Worm (Caenorhabditis elegans): ENCODE data around the gene Y48E1B.17.

Gene Y48E1B.17

ce11 chrII:13491254-13491889 lies 49.5 kb downstream of the Y48E1B.17 start, which contains the start of gene alh-7:
TSS of gene alh-7 (minus strand) at chrII:13491786.
- TF ChIP-seq ceh-31 (tag; optimal IDR thresholded peaks at IDR 0.05) (no peak), hlh-8 (tag; optimal IDR thresholded peaks at IDR 0.05) (no peak)

- TF ChIP-seq sdc-2 (tag; optimal IDR thresholded peaks at IDR 0.05) (no peak), ceh-9 (tag; optimal IDR thresholded peaks at IDR 0.05) (no peak), tbx-7 (tag; optimal IDR thresholded peaks at IDR 0.05) (no peak), zip-5 (tag; optimal IDR thresholded peaks at IDR 0.05) (no peak), nhr-11 (tag; optimal IDR thresholded peaks at IDR 0.05) (no peak), ama-1 (optimal IDR thresholded peaks at IDR 0.05) (no peak), lim-6 (tag; optimal IDR thresholded peaks at IDR 0.05) (no peak), lin-11 (tag; optimal IDR thresholded peaks at IDR 0.05) (no peak), ets-4 (tag; optimal IDR thresholded peaks at IDR 0.05) (no peak), ceh-34 (tag; optimal IDR thresholded peaks at IDR 0.05) (no peak), ceh-24 (tag; optimal IDR thresholded peaks at IDR 0.05) (no peak), ceh-6 (GFP tag; optimal IDR thresholded peaks at IDR 0.05) (no peak), madf-2 (tag; optimal IDR thresholded peaks at IDR 0.05) (no peak), ceh-19 (GFP tag; optimal IDR thresholded peaks at IDR 0.05) (no peak), pag-3 (tag; optimal IDR thresholded peaks at IDR 0.05; ENCODE audit: borderline replicate concordance) (no peak), nfya-1 (tag; optimal IDR thresholded peaks at IDR 0.05) (no peak), dmd-4 (tag; optimal IDR thresholded peaks at IDR 0.05; ENCODE audit: borderline replicate concordance) (no peak)
These were observed 51.0 kb downstream of the Y48E1B.17 start for ce11 chrII:13489896-13490295.
